Fruit fly (Drosophila melanogaster): Measurements from ENCODE around the gene schlank.

dm6 chrX:6237015-6237414 lies 30.0 kb downstream of the schlank start, which contains the start of gene CG14445:
- TF ChIP-seq Myc (optimal IDR thresholded peaks at IDR 0.05) (no peak), insv (optimal IDR thresholded peaks at IDR 0.05) (no peak)

Measured in Kc167 (cell line).